Fruit fly (Drosophila melanogaster): ENCODE measurements around the gene CG15005.
A peak's percentile ranks its signal among the peaks of the same experiment; 100 is the strongest.

The CG15005 gene

dm6 chr3L:4158361-4158760, 45.8 kb downstream of the CG15005 start (continued):
- TF ChIP-seq CG15336 (GFP tag; IDR thresholded peaks at IDR 0.05) (no peak; the same call in 1 of the 2 replicates), CG34406 (GFP tag; optimal IDR thresholded peaks at IDR 0.05) (peak; percentile 67), cyc (GFP tag; optimal IDR thresholded peaks at IDR 0.05) (peak; percentile 63), CG32006 (GFP tag; optimal IDR thresholded peaks at IDR 0.05) (peak; percentile 60), Sox14 (GFP tag; optimal IDR thresholded peaks at IDR 0.05) (peak; percentile 51), pdm3 (GFP tag; optimal IDR thresholded peaks at IDR 0.05) (peak; percentile 46), OdsH (GFP tag; optimal IDR thresholded peaks at IDR 0.05) (peak; percentile 65), Ets96B (tag; optimal IDR thresholded peaks at IDR 0.05) (peak; percentile 78), svp (GFP tag) (peak; percentile 78), acj6 (GFP tag; optimal IDR thresholded peaks at IDR 0.05) (peak; percentile 67), Sox102F (GFP tag; optimal IDR thresholded peaks at IDR 0.05) (peak; percentile 50), CG31627 (GFP tag; optimal IDR thresholded peaks at IDR 0.05) (peak; percentile 28), fkh (GFP tag; optimal IDR thresholded peaks at IDR 0.05) (no peak), CG8319 (GFP tag; optimal IDR thresholded peaks at IDR 0.05) (peak; percentile 19), CG4318 (GFP tag; optimal IDR thresholded peaks at IDR 0.05) (peak; percentile 41), topi (GFP tag; optimal IDR thresholded peaks at IDR 0.05) (peak; percentile 70), Ets21C (GFP tag; optimal IDR thresholded peaks at IDR 0.05) (peak; percentile 1), CG10669 (GFP tag; optimal IDR thresholded peaks at IDR 0.05) (peak; percentile 67), CG6792 (GFP tag; optimal IDR thresholded peaks at IDR 0.05) (peak; percentile 48), dac (GFP tag; optimal IDR thresholded peaks at IDR 0.05) (no peak)

dm6 chr3L:4157852-4158251, 46.3 kb downstream of the CG15005 start:
- TF ChIP-seq dsx (GFP tag; optimal IDR thresholded peaks at IDR 0.05; ENCODE audit: poor library complexity, severe bottlenecking) (peak; percentile 52), Hr39 (GFP tag; optimal IDR thresholded peaks at IDR 0.05) (no peak)

Measured in whole organism, prepupa.